Fruit fly (Drosophila melanogaster): ENCODE data around the gene chm.

Gene chm

DNA sequence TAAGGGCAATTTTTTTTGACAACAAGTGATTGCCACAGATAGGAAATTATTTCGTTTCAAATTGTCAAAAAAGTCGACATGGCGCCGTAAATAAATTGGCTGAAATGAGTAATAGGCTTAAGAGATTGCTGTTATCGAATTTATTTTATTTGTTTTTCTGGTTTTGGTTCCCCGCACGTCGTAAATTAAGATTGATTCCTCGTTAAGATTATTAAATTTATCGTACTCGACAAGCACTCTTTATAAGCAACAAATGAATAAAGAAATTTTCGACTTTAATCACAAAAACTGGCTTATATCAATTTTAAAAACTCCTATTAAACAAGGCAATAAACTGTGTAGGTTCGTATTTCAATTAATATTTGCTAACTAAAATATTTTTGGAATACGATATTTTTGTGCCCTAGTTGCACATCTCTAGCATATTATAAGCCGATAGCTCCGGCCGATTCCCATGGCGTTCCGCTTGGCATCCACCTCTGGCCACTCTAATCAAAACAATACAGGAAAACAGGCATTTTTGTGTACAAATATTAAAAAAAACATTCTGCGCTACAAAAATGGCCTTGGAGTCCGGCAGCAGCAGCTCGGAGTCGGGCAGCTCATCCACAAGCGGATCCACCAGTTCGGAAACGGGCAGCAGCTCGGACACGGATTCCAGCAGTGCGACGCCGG, at the start of gene chm (continued):
- peak; percentile 3 for TF ChIP-seq shn (GFP tag; optimal IDR thresholded peaks at IDR 0.05)
- no peak for TF ChIP-seq CG8388 (GFP tag; optimal IDR thresholded peaks at IDR 0.05)
- TF ChIP-seq CG9609 (GFP tag; optimal IDR thresholded peaks at IDR 0.05): no peak
- peak; percentile 17 for TF ChIP-seq CG15696 (tag; optimal IDR thresholded peaks at IDR 0.05)
- no peak for TF ChIP-seq CG9437 (GFP tag; optimal IDR thresholded peaks at IDR 0.05)
- TF ChIP-seq Stat92E (GFP tag; optimal IDR thresholded peaks at IDR 0.05): no peak
- no peak for TF ChIP-seq CG2202 (tag; optimal IDR thresholded peaks at IDR 0.05)
- peak; percentile 8 for TF ChIP-seq NfI (GFP tag; optimal IDR thresholded peaks at IDR 0.05)
- TF ChIP-seq CG1603 (tag; optimal IDR thresholded peaks at IDR 0.05): peak; percentile 67
- no peak for TF ChIP-seq CG7556 (GFP tag; optimal IDR thresholded peaks at IDR 0.05)
- TF ChIP-seq scrt (GFP tag; optimal IDR thresholded peaks at IDR 0.05): no peak
- peak; percentile 87 for TF ChIP-seq CG42726 (GFP tag; IDR thresholded peaks at IDR 0.05; ENCODE audit: partially characterized antibody)
- peak; percentile 34 for TF ChIP-seq CG7839 (tag; optimal IDR thresholded peaks at IDR 0.05)
- TF ChIP-seq CG17568 (GFP tag; optimal IDR thresholded peaks at IDR 0.05): no peak
- TF ChIP-seq CG4617 (GFP tag; optimal IDR thresholded peaks at IDR 0.05; ENCODE audit: borderline replicate concordance): peak; percentile 69
- peak; percentile 11; the same call in 1 of the 3 replicates for TF ChIP-seq dysf (GFP tag; IDR thresholded peaks at IDR 0.05)
- TF ChIP-seq ara (GFP tag; IDR thresholded peaks at IDR 0.05): no peak
- TF ChIP-seq usp (GFP tag; optimal IDR thresholded peaks at IDR 0.05): no peak
- TF ChIP-seq CG4282 (GFP tag; optimal IDR thresholded peaks at IDR 0.05): no peak
- TF ChIP-seq CG10959 (GFP tag; IDR thresholded peaks at IDR 0.05): no peak
- no peak for TF ChIP-seq CG5245 (GFP tag; optimal IDR thresholded peaks at IDR 0.05)
- peak; percentile 16 for TF ChIP-seq Atf-2 (GFP tag; optimal IDR thresholded peaks at IDR 0.05)
- no peak for TF ChIP-seq toy (GFP tag; IDR thresholded peaks at IDR 0.05)
- TF ChIP-seq D19A (tag; optimal IDR thresholded peaks at IDR 0.05): no peak
- TF ChIP-seq TFAM (GFP tag; optimal IDR thresholded peaks at IDR 0.05): no peak
- TF ChIP-seq stwl (tag; optimal IDR thresholded peaks at IDR 0.05): peak; percentile 88
- no peak for TF ChIP-seq Ravus (GFP tag; IDR thresholded peaks at IDR 0.05)
- peak; percentile 87 for TF ChIP-seq bbx (GFP tag; IDR thresholded peaks at IDR 0.05; ENCODE audit: partially characterized antibody)
- no peak for TF ChIP-seq ttk (GFP tag; IDR thresholded peaks at IDR 0.05)
- TF ChIP-seq BtbVII (GFP tag; optimal IDR thresholded peaks at IDR 0.05): no peak
- no peak for TF ChIP-seq CG2875 (GFP tag; optimal IDR thresholded peaks at IDR 0.05)
- no peak for TF ChIP-seq CG6254 (GFP tag; optimal IDR thresholded peaks at IDR 0.05)
- no peak for TF ChIP-seq cwo (GFP tag; optimal IDR thresholded peaks at IDR 0.05)
- peak; percentile 90 for TF ChIP-seq CG16813 (GFP tag; IDR thresholded peaks at IDR 0.05; ENCODE audit: partially characterized antibody)
- no peak for TF ChIP-seq CG1602 (GFP tag; optimal IDR thresholded peaks at IDR 0.05)
- no peak for TF ChIP-seq hth (optimal IDR thresholded peaks at IDR 0.05)
- TF ChIP-seq Opbp (GFP tag; IDR thresholded peaks at IDR 0.05; ENCODE audit: partially characterized antibody): peak; percentile 92
- TF ChIP-seq slou (GFP tag; optimal IDR thresholded peaks at IDR 0.05): no peak
- no peak for TF ChIP-seq kah (GFP tag; optimal IDR thresholded peaks at IDR 0.05)
- TF ChIP-seq Meics (GFP tag; optimal IDR thresholded peaks at IDR 0.05): no peak
- no peak for TF ChIP-seq CG43689 (GFP tag; IDR thresholded peaks at IDR 0.05)
- no peak for TF ChIP-seq Eip74EF (GFP tag; optimal IDR thresholded peaks at IDR 0.05)
- no peak for TF ChIP-seq CG31365 (tag; optimal IDR thresholded peaks at IDR 0.05)
- TF ChIP-seq chif (GFP tag; optimal IDR thresholded peaks at IDR 0.05): peak in 1 of 2 experiments; percentile 28
- TF ChIP-seq pzg (GFP tag; optimal IDR thresholded peaks at IDR 0.05): peak; percentile 80
- TF ChIP-seq Fer3 (tag; optimal IDR thresholded peaks at IDR 0.05): no peak
- peak; percentile 49 for TF ChIP-seq Xbp1 (GFP tag; optimal IDR thresholded peaks at IDR 0.05)
- TF ChIP-seq CG9727 (GFP tag; optimal IDR thresholded peaks at IDR 0.05): no peak
- no peak for TF ChIP-seq Max (GFP tag; optimal IDR thresholded peaks at IDR 0.05)

Data from whole organism, embryonic.